Fruit fly (Drosophila melanogaster) ovary, adult (tissue): ENCODE results near the gene CG32260.

Experiments
- CG17801 ChIP-seq: fragments of 200-800 bp; optimal IDR thresholded peaks from 2 replicates; lab custom pipeline; 2019; ENCODE audit warnings: missing biosample characterization, mild to moderate bottlenecking, missing genetic modification characterization, moderate library complexity; ENCODE audit not compliant: partially characterized antibody

Gene CG32260

DNA sequence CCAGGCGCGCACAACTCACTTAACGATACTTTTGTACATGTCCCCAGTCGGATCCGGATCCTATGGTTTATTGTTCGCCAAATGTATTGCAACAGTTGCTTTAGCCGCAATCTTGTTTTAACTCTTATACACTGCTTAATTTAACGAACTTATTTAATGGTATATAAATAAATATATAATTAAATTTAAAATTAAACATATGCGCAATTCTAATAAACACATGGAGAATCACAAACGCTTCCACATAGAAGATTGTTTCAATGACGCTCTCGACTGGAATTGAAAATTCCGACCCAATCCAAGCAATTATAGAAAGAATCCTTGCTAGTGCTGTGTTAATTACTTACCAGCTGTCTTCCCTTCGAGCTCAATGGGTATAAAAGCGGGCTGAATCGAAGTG lies 997 bp upstream of the CG32260 start, which contains the start of gene Akh:
Akh (plus strand) TSS at position 301 of the 400 bp plus-strand sequence.
- no peak for TF ChIP-seq CG17801 (GFP tag; lab: Kevin White, UChicago)

DNA sequence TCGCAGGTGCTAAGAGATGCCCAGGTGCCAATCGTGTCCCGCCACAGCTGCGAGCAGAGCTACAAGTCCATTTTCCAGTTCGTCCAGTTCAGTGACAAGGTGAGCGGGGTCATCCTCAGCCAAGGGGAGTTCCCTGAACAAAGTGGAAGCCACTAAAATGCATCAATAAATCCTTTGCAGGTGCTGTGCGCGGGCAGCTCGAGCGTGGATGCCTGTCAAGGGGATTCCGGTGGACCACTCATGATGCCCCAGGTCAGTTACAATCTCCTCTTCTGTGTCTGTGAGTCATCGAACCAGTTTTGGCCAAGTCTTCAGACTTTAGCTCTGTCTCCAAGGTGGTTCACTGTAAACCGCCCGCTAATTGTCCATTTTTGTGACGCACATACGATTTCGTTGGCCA lies 3.1 kb downstream of the CG32260 start:
- TF ChIP-seq CG17801 (GFP tag; lab: Kevin White, UChicago): no peak

DNA sequence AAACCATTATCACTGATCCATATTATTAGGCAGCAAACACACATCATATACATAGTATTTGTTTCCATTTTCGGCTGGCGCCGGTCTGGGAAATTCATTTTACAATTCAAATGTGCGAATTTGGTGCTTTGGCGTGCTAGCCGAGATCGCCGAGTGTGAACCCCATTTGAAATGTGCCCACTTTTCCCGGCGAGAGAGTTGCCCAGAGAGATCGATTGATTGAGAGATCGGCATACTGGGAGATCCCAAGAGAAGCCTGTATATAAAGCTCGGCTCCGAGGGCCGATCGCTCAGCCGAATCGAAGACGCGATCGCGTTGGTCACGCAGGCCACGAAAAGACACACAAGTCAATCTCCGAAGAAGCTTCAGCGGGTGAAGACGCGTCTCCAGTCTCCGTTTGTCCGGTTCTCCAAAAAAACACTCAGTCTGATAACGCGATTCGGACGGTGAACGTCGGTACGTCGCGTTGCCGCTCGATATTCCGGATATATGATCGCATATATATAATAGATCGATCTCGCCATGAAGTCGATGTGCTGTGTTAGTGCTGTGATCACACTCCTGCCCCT lies 6.3 kb downstream of the CG32260 start, which contains the start of gene CG1299:
CG1299 (plus strand) TSS at position 291 of the 570 bp plus-strand sequence.
- no peak for TF ChIP-seq CG17801 (GFP tag; lab: Kevin White, UChicago)

DNA sequence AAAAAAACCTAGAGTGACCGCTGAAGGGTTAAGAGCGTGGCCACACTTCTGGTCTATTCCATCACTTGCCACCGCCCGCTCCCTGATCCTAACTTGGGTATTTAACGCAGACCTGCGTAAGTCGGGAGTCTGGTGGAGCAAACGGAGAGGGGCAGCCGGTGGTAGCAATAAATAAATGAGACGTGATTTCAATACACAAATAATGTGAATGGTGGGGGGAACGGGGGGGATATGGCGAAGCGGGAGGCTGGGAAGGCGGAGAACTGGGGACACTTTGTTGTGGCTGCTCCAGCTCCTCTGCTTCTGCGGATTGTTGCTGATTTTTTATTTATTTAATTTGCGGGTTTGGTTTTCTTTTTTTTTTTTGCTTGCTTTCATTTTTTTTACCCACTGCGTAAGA lies 15.7 kb downstream of the CG32260 start:
- no peak for TF ChIP-seq CG17801 (GFP tag; lab: Kevin White, UChicago)

DNA sequence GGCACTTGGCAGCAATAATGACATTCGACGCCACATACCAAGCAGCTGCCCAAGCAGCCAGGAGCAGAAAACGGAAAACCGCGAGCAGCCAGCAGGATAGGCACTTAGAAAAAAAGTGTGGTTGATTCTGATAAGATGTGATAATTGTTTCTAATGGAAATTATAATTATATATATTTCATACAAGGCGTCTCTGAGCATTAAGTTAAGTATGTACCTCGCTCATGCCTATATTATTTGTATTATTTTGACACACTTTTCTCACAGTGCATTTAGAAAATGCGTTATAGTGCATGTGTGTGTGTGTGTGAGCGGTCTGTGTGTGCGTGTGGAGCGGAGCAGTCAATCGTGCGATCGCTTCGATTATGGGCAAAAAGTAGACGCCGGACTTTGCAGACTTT lies 16.2 kb downstream of the CG32260 start:
- TF ChIP-seq CG17801 (GFP tag; lab: Kevin White, UChicago): no peak

DNA sequence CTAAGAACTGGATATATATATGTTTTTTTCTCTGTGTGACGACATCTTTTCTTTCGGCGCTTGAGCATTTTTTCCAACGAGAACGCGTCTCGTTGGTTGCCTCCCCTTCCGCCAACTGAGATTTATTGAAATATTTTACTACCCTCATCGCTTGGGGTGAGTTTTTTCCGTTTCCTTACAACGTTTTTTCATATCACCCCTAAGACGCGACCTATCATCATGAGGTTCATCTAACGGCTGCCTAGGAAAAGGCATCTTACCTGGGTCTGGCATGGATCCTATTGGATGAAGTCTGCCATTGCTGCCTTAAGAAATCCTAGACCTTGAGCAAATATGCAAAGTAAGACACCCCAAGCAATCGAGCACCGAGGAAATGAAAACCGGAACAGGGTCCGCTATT lies 17.1 kb downstream of the CG32260 start:
- no peak for TF ChIP-seq CG17801 (GFP tag; lab: Kevin White, UChicago)

DNA sequence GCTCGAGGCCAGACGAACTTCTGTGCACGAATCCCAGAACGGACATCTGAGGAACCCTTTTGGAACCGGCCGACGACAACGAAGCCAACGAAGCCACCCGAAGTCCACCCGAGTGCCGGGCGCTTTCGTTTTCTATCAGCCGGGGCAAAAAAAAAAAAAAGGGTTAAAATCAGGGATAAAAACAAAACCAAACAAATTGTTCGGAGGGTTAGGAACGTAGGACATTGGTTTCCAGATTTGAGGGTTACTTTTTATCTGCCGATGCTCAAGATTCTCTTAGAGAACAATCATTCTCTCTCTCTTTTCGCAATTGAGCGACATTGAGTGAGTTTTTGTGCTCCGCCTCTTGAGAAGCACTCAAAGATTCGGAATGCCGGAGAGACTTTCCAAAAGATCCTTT lies 18.8 kb downstream of the CG32260 start, which contains the start of gene nab:
nab (minus strand) TSS at position 7 of the 400 bp plus-strand sequence.
- TF ChIP-seq CG17801 (GFP tag; lab: Kevin White, UChicago): no peak

DNA sequence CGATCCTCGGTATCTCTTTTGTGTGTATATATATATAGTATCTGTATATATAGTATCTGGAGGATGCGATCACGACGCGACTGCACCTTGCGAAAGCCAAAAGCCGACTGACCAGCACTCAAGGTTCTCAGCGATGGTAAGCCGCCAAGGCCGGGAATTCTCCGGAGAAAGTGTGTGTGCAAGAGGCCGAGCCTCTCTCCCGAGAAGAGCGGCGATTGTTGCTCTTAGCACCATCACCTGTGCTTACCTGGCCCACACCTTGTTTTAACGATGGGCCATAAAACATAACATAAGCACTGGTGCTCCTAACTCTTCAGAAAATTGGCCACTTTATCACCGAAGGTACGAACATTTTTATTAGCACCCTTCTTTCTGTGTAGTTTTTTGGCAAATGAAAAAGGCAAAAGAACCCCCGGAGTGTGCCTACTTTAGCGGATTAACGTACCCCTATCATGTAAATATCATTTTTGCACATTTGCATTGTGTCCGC lies 25.2 kb downstream of the CG32260 start, which contains the start of gene mas:
mas (minus strand) TSS at position 112 of the 490 bp plus-strand sequence.
- no peak for TF ChIP-seq CG17801 (GFP tag; lab: Kevin White, UChicago)

DNA sequence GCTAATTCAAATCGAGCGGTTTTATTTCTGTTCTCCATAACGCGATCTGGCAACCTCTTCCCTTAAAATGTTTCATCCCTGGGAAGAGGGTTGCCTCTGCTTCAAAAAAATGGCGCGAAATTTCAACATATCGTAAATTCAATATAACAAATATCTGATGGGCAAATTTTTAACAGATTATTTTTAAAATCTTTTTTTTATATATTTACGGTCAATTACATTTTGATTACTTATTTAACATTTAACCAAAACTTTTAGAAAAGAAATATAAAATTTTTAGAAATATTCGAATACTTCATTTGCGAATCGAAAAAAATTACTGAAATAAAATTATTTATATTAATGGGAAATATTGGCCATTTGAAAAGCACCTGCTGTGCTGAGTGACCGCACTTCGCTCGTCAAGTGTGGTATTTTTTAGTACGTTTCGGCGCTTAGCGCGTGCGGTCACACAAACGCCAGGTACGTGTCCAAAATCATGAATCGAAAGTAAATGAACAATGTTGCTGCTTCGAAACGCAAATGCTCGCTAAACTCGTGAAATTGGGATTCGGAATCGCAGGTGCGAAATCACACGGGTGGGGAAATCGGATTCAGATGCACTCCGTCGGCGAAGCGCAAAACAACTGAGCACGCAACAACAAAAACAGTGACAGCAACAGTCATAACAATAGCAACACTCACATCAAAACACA lies 27.9 kb downstream of the CG32260 start, which contains the start of gene Ero1L:
Ero1L (plus strand) TSS at position 448 of the 695 bp plus-strand sequence.
- TF ChIP-seq CG17801 (GFP tag; lab: Kevin White, UChicago): peak; percentile 30

DNA sequence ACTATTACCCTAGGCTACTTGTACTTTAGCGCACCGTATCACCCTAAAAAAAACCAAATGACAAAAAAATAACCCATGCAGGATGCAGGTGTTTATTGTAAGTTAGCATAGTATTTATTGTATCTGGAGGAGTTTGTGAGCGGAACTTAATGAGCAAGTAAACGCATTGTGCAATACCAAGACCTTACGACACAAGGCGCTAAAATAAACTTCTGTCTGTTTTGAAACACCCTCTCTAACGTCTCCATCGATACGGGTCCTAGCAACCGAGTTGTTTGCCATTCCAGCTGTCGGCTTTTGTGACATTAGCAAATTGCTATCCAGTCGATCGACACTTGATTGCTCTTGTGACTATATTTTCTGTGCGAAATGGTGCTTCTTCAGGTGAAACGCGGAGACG lies 31.4 kb downstream of the CG32260 start, which contains the start of gene CG18675:
CG18675 (plus strand) TSS at position 301 of the 400 bp plus-strand sequence.
- no peak for TF ChIP-seq CG17801 (GFP tag; lab: Kevin White, UChicago)

DNA sequence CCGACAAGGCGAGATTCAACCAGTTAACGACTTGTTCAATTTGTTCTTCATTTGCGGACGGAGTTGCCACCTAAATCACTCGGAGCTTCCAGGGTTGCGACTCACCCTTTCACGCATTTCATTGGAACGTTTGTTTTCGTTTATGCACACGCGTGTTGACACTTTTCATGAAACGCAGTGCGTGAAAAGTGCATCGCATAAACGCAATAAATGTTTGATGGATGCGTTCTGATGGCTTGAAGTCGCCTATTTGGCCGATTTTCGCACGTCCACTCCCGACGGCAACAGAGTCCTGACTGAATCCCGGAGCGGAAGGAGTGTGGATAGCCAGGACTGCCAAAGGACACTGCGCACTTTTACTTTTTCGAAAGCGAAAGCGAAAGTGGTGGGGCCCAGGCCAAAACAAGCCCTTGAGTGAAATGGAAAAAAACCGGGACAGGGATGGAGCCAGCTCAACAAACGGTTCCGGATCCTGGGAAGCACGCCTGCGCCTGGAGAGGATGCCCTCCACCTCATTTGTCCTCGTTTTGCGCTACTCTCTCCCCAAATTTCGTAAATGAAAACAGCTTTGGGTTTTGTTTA lies 35.9 kb downstream of the CG32260 start, which contains the start of gene Teh4:
Teh4 (minus strand) TSS at position 290 of the 582 bp plus-strand sequence.
- no peak for TF ChIP-seq CG17801 (GFP tag; lab: Kevin White, UChicago)

DNA sequence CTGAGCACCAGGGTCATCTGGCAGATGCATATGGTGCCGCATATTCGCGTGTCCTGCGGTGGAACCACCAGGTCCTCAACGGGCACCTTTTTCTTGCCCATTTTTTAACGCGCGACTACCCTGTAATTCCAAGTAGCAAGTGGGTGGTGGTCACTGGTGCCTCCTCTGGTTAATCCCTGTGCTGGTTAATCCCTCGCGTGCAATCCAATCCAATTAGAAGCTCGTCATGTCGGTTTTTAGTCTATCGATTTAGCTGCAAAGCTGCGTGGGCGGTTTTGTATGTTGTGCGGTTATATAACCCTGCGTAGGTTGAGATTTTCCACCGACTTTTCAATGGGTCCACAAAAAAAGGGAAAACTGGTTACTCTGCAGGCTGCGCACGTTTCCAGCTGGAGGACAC lies 42.4 kb downstream of the CG32260 start, which contains the start of gene Teh3:
Teh3 (minus strand) TSS at position 101 of the 400 bp plus-strand sequence.
- no peak for TF ChIP-seq CG17801 (GFP tag; lab: Kevin White, UChicago)

DNA sequence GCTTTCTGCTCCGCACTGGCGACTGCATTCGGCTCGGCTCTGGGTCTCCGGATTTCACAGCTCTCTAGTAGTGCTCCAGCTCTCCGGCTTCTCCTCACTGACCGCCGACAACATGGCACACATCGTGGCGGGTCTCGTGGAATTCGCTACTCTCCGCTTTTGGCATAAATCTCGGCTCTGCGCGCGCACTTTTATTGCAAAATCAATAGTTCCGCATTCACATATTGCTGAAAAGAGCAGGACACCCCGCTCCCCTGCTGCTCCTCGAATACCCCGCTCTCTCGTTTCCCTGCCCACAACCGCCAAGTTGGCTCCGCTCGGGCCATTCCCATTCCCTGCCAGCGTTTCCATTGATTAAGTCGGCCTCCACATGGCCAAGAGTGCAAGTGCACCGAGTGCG lies 43.1 kb downstream of the CG32260 start:
- TF ChIP-seq CG17801 (GFP tag; lab: Kevin White, UChicago): no peak

DNA sequence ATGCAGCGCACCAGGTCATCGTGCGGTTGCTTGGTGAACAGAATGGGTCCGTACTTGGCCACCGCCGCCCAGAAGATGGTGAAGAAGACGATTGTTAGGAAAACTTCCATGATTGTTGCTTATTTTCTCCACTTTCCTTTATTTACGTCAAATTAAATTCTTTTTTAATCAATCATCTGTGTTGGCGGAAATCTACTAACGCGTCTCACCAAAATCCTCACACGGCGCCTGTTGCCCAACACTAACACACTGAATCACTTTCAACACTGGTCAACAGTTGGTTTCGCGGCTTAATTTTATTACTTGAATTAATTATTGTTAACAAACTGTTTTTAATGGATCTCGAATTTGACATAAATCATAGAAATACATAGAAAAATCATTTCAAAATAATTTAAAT lies 44.5 kb downstream of the CG32260 start, which contains the start of gene VhaM9.7-c:
VhaM9.7-c (minus strand) TSS at position 207 of the 400 bp plus-strand sequence.
- TF ChIP-seq CG17801 (GFP tag; lab: Kevin White, UChicago): peak; percentile 59
